Fruit fly (Drosophila melanogaster): ENCODE measurements around the gene CG7365.

dm6 chr3L:20127281-20127680 is at the start of gene CG7365:
- TF ChIP-seq CG8478 (optimal IDR thresholded peaks at IDR 0.05) (no peak), CTCF (optimal IDR thresholded peaks at IDR 0.05) (no peak)

Measured in S2 (cell line).